Worm (Caenorhabditis elegans): Measurements from ENCODE around the gene C49C3.7.
A peak's percentile ranks its signal among the peaks of the same experiment; 100 is the strongest.

C49C3.7 gene

ce11 chrIV:17333542-17334281 lies 1.4 kb downstream of the C49C3.7 start, which contains the start of gene C49C3.15:
Gene C49C3.15, plus strand, starts transcription at chrIV:17334231.
- TF ChIP-seq nhr-10 (tag; optimal IDR thresholded peaks at IDR 0.05) (no peak), madf-5 (GFP tag; IDR thresholded peaks at IDR 0.05) (no peak), lin-13 (GFP tag; optimal IDR thresholded peaks at IDR 0.05) (no peak), zag-1 (tag; optimal IDR thresholded peaks at IDR 0.05) (no peak), ZK546.5 (tag; optimal IDR thresholded peaks at IDR 0.05) (no peak), mep-1 (tag; optimal IDR thresholded peaks at IDR 0.05) (peak; percentile 42), D1046.2 (GFP tag; IDR thresholded peaks at IDR 0.05) (no peak), Y105C5A.15 (GFP tag; IDR thresholded peaks at IDR 0.05) (no peak), hlh-11 (tag; optimal IDR thresholded peaks at IDR 0.05) (peak; percentile 28), spr-1 (tag; optimal IDR thresholded peaks at IDR 0.05) (no peak), ztf-7 (tag; optimal IDR thresholded peaks at IDR 0.05) (no peak), hlh-30 (tag; optimal IDR thresholded peaks at IDR 0.05; ENCODE audit: insufficient read depth) (peak; percentile 96), mdt-29 (GFP tag; IDR thresholded peaks at IDR 0.05) (no peak), tag-97 (GFP tag; IDR thresholded peaks at IDR 0.05) (no peak), F49E8.2 (tag; optimal IDR thresholded peaks at IDR 0.05; ENCODE audit: borderline replicate concordance) (no peak), dmd-8 (GFP tag; IDR thresholded peaks at IDR 0.05) (no peak), ceh-32 (tag; optimal IDR thresholded peaks at IDR 0.05; ENCODE audit: poor library complexity) (no peak), Y48G9A.11 (GFP tag; IDR thresholded peaks at IDR 0.05) (no peak), nhr-77 (tag; optimal IDR thresholded peaks at IDR 0.05) (no peak), egl-27 (tag; optimal IDR thresholded peaks at IDR 0.05) (no peak), fos-1 (tag; optimal IDR thresholded peaks at IDR 0.05) (no peak), F26F4.8 (GFP tag; conservative IDR thresholded peaks at IDR 0.05) (no peak), dmd-9 (GFP tag; IDR thresholded peaks at IDR 0.05) (no peak), jun-1 (tag; optimal IDR thresholded peaks at IDR 0.05) (no peak), lsy-2 (tag; optimal IDR thresholded peaks at IDR 0.05) (peak in 1 of 2 experiments; percentile 54), F37D6.2 (tag; optimal IDR thresholded peaks at IDR 0.05) (no peak), hif-1 (tag; optimal IDR thresholded peaks at IDR 0.05) (peak in 1 of 2 experiments; percentile 83), F10B5.3 (tag; optimal IDR thresholded peaks at IDR 0.05) (no peak), unc-39 (tag; optimal IDR thresholded peaks at IDR 0.05) (no peak), daf-16 (GFP tag; optimal IDR thresholded peaks at IDR 0.05) (no peak), daf-16 (tag; optimal IDR thresholded peaks at IDR 0.05) (peak; percentile 23), unc-62 (GFP tag; optimal IDR thresholded peaks at IDR 0.05 in 1 of 2) (peak in 1 of 2 experiments; percentile 80), unc-62 (tag; optimal IDR thresholded peaks at IDR 0.05) (no peak), zip-2 (tag; optimal IDR thresholded peaks at IDR 0.05) (no peak), ceh-20 (GFP tag; IDR thresholded peaks at IDR 0.05) (no peak), hmg-1.1 (GFP tag; IDR thresholded peaks at IDR 0.05) (0 out of 2 replicates have a peak, but pooled peaks have one; percentile 8), php-3 (GFP tag; IDR thresholded peaks at IDR 0.05) (no peak), dpl-1 (GFP tag; optimal IDR thresholded peaks at IDR 0.05) (no peak), ama-1 (optimal IDR thresholded peaks at IDR 0.05) (no peak), ctbp-1 (GFP tag; IDR thresholded peaks at IDR 0.05) (no peak), pha-4 (GFP tag; IDR thresholded peaks at IDR 0.05) (no peak), pha-4 (tag; optimal IDR thresholded peaks at IDR 0.05) (no peak), mxl-3 (GFP tag; optimal IDR thresholded peaks at IDR 0.05) (no peak), snpc-1.2 (GFP tag; IDR thresholded peaks at IDR 0.05) (no peak), aly-2 (tag; optimal IDR thresholded peaks at IDR 0.05) (no peak), dve-1 (tag; optimal IDR thresholded peaks at IDR 0.05; ENCODE audit: insufficient read depth) (peak; percentile 45), lin-38 (GFP tag; IDR thresholded peaks at IDR 0.05) (peak; percentile 48; the same call in 1 of the 2 replicates), nhr-11 (tag; optimal IDR thresholded peaks at IDR 0.05) (no peak), R02D3.7 (tag; optimal IDR thresholded peaks at IDR 0.05) (no peak), rbr-2 (tag; optimal IDR thresholded peaks at IDR 0.05) (peak; percentile 10), nhr-28 (tag; optimal IDR thresholded peaks at IDR 0.05) (peak; percentile 21), T20F7.1 (GFP tag; optimal IDR thresholded peaks at IDR 0.05) (no peak)

All from whole organism, L4 larva.